Worm (Caenorhabditis elegans): ENCODE data around the gene T16G1.18.

T16G1.18 gene

DNA sequence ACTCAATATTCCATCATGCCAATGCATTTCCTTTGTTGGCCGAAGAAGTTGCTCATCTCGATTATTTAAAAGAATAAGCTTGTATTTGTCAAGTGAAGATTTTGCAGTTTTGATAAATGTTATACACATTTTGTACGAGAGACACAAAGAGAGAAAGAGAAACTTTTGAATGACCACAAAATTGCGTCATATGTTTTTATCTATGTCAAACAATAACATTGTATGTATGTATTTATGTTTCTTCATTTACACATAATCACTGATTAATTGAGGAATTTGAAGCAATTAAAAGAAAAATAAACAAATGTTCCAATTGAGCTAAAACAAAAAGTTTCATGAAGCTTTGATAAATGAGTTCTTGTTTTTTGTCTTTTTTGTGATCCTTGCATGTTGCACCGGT lies 12.1 kb downstream of the T16G1.18 start, which contains the start of gene hrg-9:
Gene hrg-9 (minus strand): TSS at position 152 of the 400 bp plus-strand sequence.
- no peak for TF ChIP-seq egl-18 (GFP tag; IDR thresholded peaks at IDR 0.05)
- no peak for TF ChIP-seq chd-7 (tag; optimal IDR thresholded peaks at IDR 0.05)
- TF ChIP-seq ztf-22 (GFP tag; optimal IDR thresholded peaks at IDR 0.05): no peak
- TF ChIP-seq ceh-40 (GFP tag; IDR thresholded peaks at IDR 0.05): no peak
- no peak for TF ChIP-seq hlh-12 (tag; optimal IDR thresholded peaks at IDR 0.05)
- TF ChIP-seq egrh-3 (GFP tag; IDR thresholded peaks at IDR 0.05): no peak
- no peak for TF ChIP-seq mel-28 (tag; optimal IDR thresholded peaks at IDR 0.05; ENCODE audit: borderline replicate concordance)
- TF ChIP-seq Y67H2A.10 (GFP tag; conservative IDR thresholded peaks at IDR 0.05): no peak
- TF ChIP-seq zfh-2 (GFP tag; conservative IDR thresholded peaks at IDR 0.05): no peak
- TF ChIP-seq lag-1 (GFP tag; IDR thresholded peaks at IDR 0.05): no peak
- no peak for TF ChIP-seq B0019.2 (GFP tag; conservative IDR thresholded peaks at IDR 0.05)

ce11 chrV:12964076-12964475 lies 13.0 kb downstream of the T16G1.18 start, which contains the start of gene srd-35:
Gene srd-35, plus strand, starts transcription at chrV:12964376.
- TF ChIP-seq ceh-79 (tag; optimal IDR thresholded peaks at IDR 0.05) (no peak), efl-1 (GFP tag; optimal IDR thresholded peaks at IDR 0.05) (no peak)

ce11 chrV:12967110-12967509 lies 16.0 kb downstream of the T16G1.18 start, which contains the start of gene R186.3:
Gene R186.3, minus strand, starts transcription at chrV:12967210.
- TF ChIP-seq B0019.2 (GFP tag; conservative IDR thresholded peaks at IDR 0.05) (no peak), aptf-3 (GFP tag; IDR thresholded peaks at IDR 0.05) (no peak)

- TF ChIP-seq C06A6.2 (GFP tag; conservative IDR thresholded peaks at IDR 0.05) (peak; percentile 40; the same call in 1 of the 2 replicates), hmg-1.2 (GFP tag; IDR thresholded peaks at IDR 0.05) (peak; percentile 92), lin-26 (GFP tag; IDR thresholded peaks at IDR 0.05) (peak; percentile 68; the same call in 1 of the 2 replicates), ztf-3 (GFP tag; optimal IDR thresholded peaks at IDR 0.05) (peak; percentile 23), lir-1 (GFP tag; conservative IDR thresholded peaks at IDR 0.05) (0 out of 2 replicates have a peak, but pooled peaks have one; percentile 32), attf-6 (GFP tag; IDR thresholded peaks at IDR 0.05) (peak; percentile 29; the same call in 1 of the 2 replicates), mcd-1 (GFP tag; IDR thresholded peaks at IDR 0.05) (peak; percentile 98), Y67H2A.10 (GFP tag; conservative IDR thresholded peaks at IDR 0.05) (peak; percentile 68; the same call in 1 of the 2 replicates), attf-5 (GFP tag; optimal IDR thresholded peaks at IDR 0.05) (peak; percentile 92), ztf-26 (tag; optimal IDR thresholded peaks at IDR 0.05) (peak; percentile 71), ceh-91 (GFP tag; IDR thresholded peaks at IDR 0.05) (peak; percentile 89), F37B4.10 (GFP tag; IDR thresholded peaks at IDR 0.05) (0 out of 2 replicates have a peak, but pooled peaks have one; percentile 70), nhr-80 (tag; optimal IDR thresholded peaks at IDR 0.05) (peak; percentile 68), madf-3 (GFP tag; IDR thresholded peaks at IDR 0.05) (peak; percentile 78; the same call in 1 of the 2 replicates), madf-10 (tag; optimal IDR thresholded peaks at IDR 0.05) (peak; percentile 15), egrh-3 (GFP tag; IDR thresholded peaks at IDR 0.05) (peak; percentile 57; the same call in 1 of the 2 replicates), K12H6.12 (tag; optimal IDR thresholded peaks at IDR 0.05) (peak; percentile 67), B0261.1 (tag; optimal IDR thresholded peaks at IDR 0.05) (peak; percentile 8), Y95B8A.8 (GFP tag; IDR thresholded peaks at IDR 0.05) (peak; percentile 66; the same call in 1 of the 2 replicates), rcor-1 (GFP tag; IDR thresholded peaks at IDR 0.05) (peak; percentile 81), attf-3 (GFP tag; conservative IDR thresholded peaks at IDR 0.05) (peak; percentile 88), pbrm-1 (GFP tag; IDR thresholded peaks at IDR 0.05) (peak; percentile 89), K11D2.4 (GFP tag; IDR thresholded peaks at IDR 0.05) (peak; percentile 91), ztf-18 (tag; optimal IDR thresholded peaks at IDR 0.05) (peak; percentile 72), tlf-1 (GFP tag; optimal IDR thresholded peaks at IDR 0.05) (peak; percentile 57), madf-8 (GFP tag; conservative IDR thresholded peaks at IDR 0.05) (peak; percentile 28; the same call in 1 of the 2 replicates), madf-6 (GFP tag; IDR thresholded peaks at IDR 0.05) (peak; percentile 68), lin-54 (GFP tag; optimal IDR thresholded peaks at IDR 0.05) (peak; percentile 66), F33H1.4 (GFP tag; IDR thresholded peaks at IDR 0.05) (peak; percentile 70), dox-1 (GFP tag; IDR thresholded peaks at IDR 0.05) (peak; percentile 97), Y53G8AR.9 (GFP tag; conservative IDR thresholded peaks at IDR 0.05) (peak; percentile 70), nhr-90 (tag; optimal IDR thresholded peaks at IDR 0.05) (peak; percentile 16)
Observed at ce11 chrV:12967925-12968327, 16.8 kb downstream of the T16G1.18 start, which contains the start of gene R186.8. Gene R186.8, minus strand, starts transcription at chrV:12967982.
